Worm (Caenorhabditis elegans) whole organism, midembryonic: Measurements from ENCODE around the gene ZK380.6.

Source experiments
- cog-1 ChIP-seq: sonication (generic microtip); optimal IDR thresholded peaks from 2 replicates; lab custom pipeline; 2016; ENCODE audit warnings: missing genetic modification characterization, missing compliant biosample characterization
- flt-1 ChIP-seq: fragments of 200-800 bp; sonication (Bioruptor generic); IDR thresholded peaks from 2 replicates; pipeline ENCODE4 v1.3.6; 2022; ENCODE audit warnings: missing genetic modification characterization, missing compliant biosample characterization
- med-1 ChIP-seq: sonication (generic microtip); optimal IDR thresholded peaks from 2 replicates; lab custom pipeline; 2017; ENCODE audit warnings: missing genetic modification characterization, mild to moderate bottlenecking, missing compliant biosample characterization, antibody characterized with exemption, missing genetic modification reagents; ENCODE audit not compliant: insufficient read depth
- ref-1 ChIP-seq: fragments of 200-800 bp; sonication (Bioruptor generic); conservative IDR thresholded peaks from 2 replicates; pipeline ENCODE4 v1.3.6; 2022; ENCODE audit warnings: missing genetic modification reagents, missing genetic modification characterization, missing compliant biosample characterization
- tab-1 ChIP-seq: fragments of 200-800 bp; sonication (Bioruptor generic); IDR thresholded peaks from 2 replicates; pipeline ENCODE4 v1.3.6; 2022; ENCODE audit warnings: missing genetic modification characterization, missing compliant biosample characterization
- ztf-23 ChIP-seq: fragments of 200-800 bp; sonication (Bioruptor generic); IDR thresholded peaks from 2 replicates; pipeline ENCODE4 v1.3.6; 2022; ENCODE audit warnings: missing genetic modification reagents, missing genetic modification characterization, missing compliant biosample characterization
- ztf-29 ChIP-seq: fragments of 200-800 bp; sonication (Bioruptor generic); IDR thresholded peaks from 2 replicates; pipeline ENCODE4 v1.3.6; 2022; ENCODE audit warnings: missing genetic modification reagents, missing genetic modification characterization, missing compliant biosample characterization

DNA sequence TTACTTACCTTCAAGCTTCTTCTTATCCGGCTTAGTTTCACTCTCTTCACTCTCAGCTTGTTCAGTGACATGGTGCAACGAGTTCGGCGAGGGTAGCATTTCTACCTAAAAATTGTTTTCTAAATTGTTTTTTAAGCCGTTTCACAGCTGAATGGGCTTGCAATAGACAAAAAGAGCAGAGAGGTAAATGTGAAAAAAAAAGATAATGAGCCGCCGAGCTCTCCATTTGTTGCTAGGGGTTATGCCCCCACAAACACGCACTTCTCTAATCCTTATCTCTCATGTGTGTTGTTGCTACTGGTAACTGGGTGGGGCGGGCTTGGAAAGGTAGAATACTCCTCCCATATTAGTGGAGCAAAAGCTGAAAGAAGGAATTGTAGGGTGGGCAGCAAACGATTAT lies 49.6 kb downstream of the ZK380.6 start, which contains the start of gene C36C9.5:
- TF ChIP-seq ztf-23 (GFP tag; lab: Robert Waterston, UW) (no peak), flt-1 (GFP tag; lab: Robert Waterston, UW) (no peak), med-1 (GFP tag; lab: Kevin White, UChicago) (no peak), tab-1 (GFP tag; lab: Robert Waterston, UW) (no peak), ztf-29 (GFP tag; lab: Robert Waterston, UW) (no peak), ref-1 (GFP tag; lab: Robert Waterston, UW) (no peak), cog-1 (tag; lab: Kevin White, UChicago) (no peak)
